Worm (Caenorhabditis elegans) whole organism, young adult: ENCODE measurements around the gene pdi-1.

Experiments
- B0035.1 ChIP-seq: sonication (generic microtip); optimal IDR thresholded peaks from 2 replicates; lab custom pipeline; 2016; ENCODE audit warnings: missing genetic modification characterization, mild to moderate bottlenecking, missing compliant biosample characterization, missing genotype, missing genetic modification reagents
- C17E4.6 ChIP-seq: fragments of 200-800 bp; sonication (Bioruptor generic); IDR thresholded peaks from 2 replicates; pipeline ENCODE4 v1.3.6; 2022; ENCODE audit warnings: missing genetic modification reagents, missing genetic modification characterization, missing compliant biosample characterization
- D2030.7 ChIP-seq: fragments of 200-800 bp; sonication (Bioruptor generic); IDR thresholded peaks from 2 replicates; pipeline ENCODE4 v1.3.6; 2022; ENCODE audit warnings: missing genetic modification reagents, missing genetic modification characterization, missing compliant biosample characterization
- F33H1.4 ChIP-seq: fragments of 200-800 bp; sonication (Bioruptor generic); IDR thresholded peaks from 2 replicates; pipeline ENCODE4 v1.3.6; 2022; ENCODE audit warnings: missing genetic modification reagents, missing genetic modification characterization, missing compliant biosample characterization
- F37B4.10 ChIP-seq: fragments of 200-800 bp; sonication (Bioruptor generic); IDR thresholded peaks from 2 replicates; pipeline ENCODE4 v1.3.6; 2022; ENCODE audit warnings: missing genetic modification characterization, missing compliant biosample characterization
- F39B2.1 ChIP-seq: fragments of 200-800 bp; sonication (Bioruptor generic); IDR thresholded peaks from 2 replicates; pipeline ENCODE4 v1.3.6; 2022; ENCODE audit warnings: missing genetic modification reagents, missing genetic modification characterization, missing compliant biosample characterization
- F49E8.2 ChIP-seq: sonication (generic microtip); optimal IDR thresholded peaks from 3 replicates; lab custom pipeline; 2017; ENCODE audit warnings: missing genetic modification characterization, mild to moderate bottlenecking, missing compliant biosample characterization, antibody characterized with exemption, moderate library complexity; ENCODE audit not compliant: insufficient read depth
- F55B11.4 ChIP-seq: sonication (generic microtip); optimal IDR thresholded peaks from 2 replicates; lab custom pipeline; 2016; ENCODE audit warnings: missing compliant biosample characterization, missing genetic modification characterization, borderline replicate concordance; ENCODE audit not compliant: insufficient read depth
- Y53F4B.3 ChIP-seq: fragments of 200-800 bp; sonication (Bioruptor generic); IDR thresholded peaks from 2 replicates; pipeline ENCODE4 v1.3.6; 2022; ENCODE audit warnings: missing genetic modification reagents, missing genetic modification characterization, missing compliant biosample characterization
- Y79H2A.3 ChIP-seq: fragments of 200-800 bp; sonication (Bioruptor generic); conservative IDR thresholded peaks from 2 replicates; pipeline ENCODE4 v1.3.6; 2022; ENCODE audit warnings: missing genetic modification reagents, missing genetic modification characterization, missing compliant biosample characterization
- ZK185.1 ChIP-seq: sonication (generic microtip); optimal IDR thresholded peaks from 2 replicates; lab custom pipeline; 2016; ENCODE audit warnings: mild to moderate bottlenecking, missing genetic modification characterization, missing compliant biosample characterization; ENCODE audit not compliant: poor library complexity, severe bottlenecking
- athp-1 ChIP-seq: sonication (generic microtip); optimal IDR thresholded peaks from 2 replicates; lab custom pipeline; 2017; ENCODE audit warnings: mild to moderate bottlenecking, missing genetic modification characterization, missing compliant biosample characterization
- attf-6 ChIP-seq: fragments of 200-800 bp; sonication (Bioruptor generic); IDR thresholded peaks from 2 replicates; pipeline ENCODE4 v1.3.6; 2022; ENCODE audit warnings: missing genetic modification reagents, missing genetic modification characterization, missing compliant biosample characterization
- ceh-79 ChIP-seq: sonication (generic microtip); optimal IDR thresholded peaks from 2 replicates; lab custom pipeline; 2017; ENCODE audit warnings: mild to moderate bottlenecking, missing genetic modification characterization, missing compliant biosample characterization
- chd-7 ChIP-seq: sonication (generic microtip); optimal IDR thresholded peaks from 2 replicates; lab custom pipeline; 2016; ENCODE audit warnings: mild to moderate bottlenecking, missing genetic modification characterization, moderate library complexity, missing compliant biosample characterization
- die-1 ChIP-seq: sonication (generic microtip); optimal IDR thresholded peaks from 2 replicates; lab custom pipeline; 2016; ENCODE audit warnings: missing genotype, mild to moderate bottlenecking, missing genetic modification characterization, missing compliant biosample characterization
- dox-1 ChIP-seq: fragments of 200-800 bp; sonication (Bioruptor generic); IDR thresholded peaks from 2 replicates; pipeline ENCODE4 v1.3.6; 2022; ENCODE audit warnings: missing genetic modification reagents, missing genetic modification characterization, missing compliant biosample characterization
- dpl-1 ChIP-seq: fragments of 150-350 bp; optimal IDR thresholded peaks from 2 replicates; lab custom pipeline; 2014; ENCODE audit warnings: missing biosample characterization, missing genetic modification reagents, missing genetic modification characterization
- efl-1 ChIP-seq: fragments of 150-350 bp; optimal IDR thresholded peaks from 2 replicates; lab custom pipeline; 2014; ENCODE audit warnings: missing biosample characterization, missing genetic modification reagents, missing genetic modification characterization
- egrh-3 ChIP-seq: fragments of 200-800 bp; sonication (Bioruptor generic); IDR thresholded peaks from 2 replicates; pipeline ENCODE4 v1.3.6; 2022; ENCODE audit warnings: missing genetic modification reagents, missing genetic modification characterization, missing compliant biosample characterization
- ets-4 ChIP-seq: fragments of 200-800 bp; sonication (Bioruptor generic); optimal IDR thresholded peaks from 2 replicates; lab custom pipeline; 2018; ENCODE audit warnings: mild to moderate bottlenecking, missing genetic modification characterization, missing compliant biosample characterization
- hlh-26 ChIP-seq: fragments of 200-800 bp; sonication (Bioruptor generic); conservative IDR thresholded peaks from 2 replicates; pipeline ENCODE4 v1.3.6; 2022; ENCODE audit warnings: missing genetic modification reagents, missing genetic modification characterization, missing compliant biosample characterization
- hmg-20 ChIP-seq: fragments of 200-800 bp; sonication (Bioruptor generic); IDR thresholded peaks from 2 replicates; pipeline ENCODE4 v1.3.6; 2022; ENCODE audit warnings: missing genetic modification reagents, missing genetic modification characterization, missing compliant biosample characterization
- lag-1 ChIP-seq: fragments of 200-800 bp; sonication (Bioruptor generic); IDR thresholded peaks from 2 replicates; pipeline ENCODE4 v1.3.6; 2022; ENCODE audit warnings: missing genetic modification reagents, missing genetic modification characterization, missing compliant biosample characterization
- mcd-1 ChIP-seq: fragments of 200-800 bp; sonication (Bioruptor generic); IDR thresholded peaks from 2 replicates; pipeline ENCODE4 v1.3.6; 2022; ENCODE audit warnings: missing genetic modification reagents, missing genetic modification characterization, missing compliant biosample characterization
- mxl-1 ChIP-seq: sonication (generic microtip); optimal IDR thresholded peaks from 2 replicates; lab custom pipeline; 2016; ENCODE audit warnings: missing genetic modification characterization, missing compliant biosample characterization
- nfya-1 ChIP-seq: sonication (generic microtip); optimal IDR thresholded peaks from 2 replicates; lab custom pipeline; 2017; ENCODE audit warnings: antibody characterized with exemption, missing compliant biosample characterization, missing genetic modification characterization, borderline replicate concordance; ENCODE audit not compliant: insufficient read depth
- nfyb-1 ChIP-seq: fragments of 200-800 bp; sonication (Bioruptor generic); IDR thresholded peaks from 2 replicates; pipeline ENCODE4 v1.3.6; 2022; ENCODE audit warnings: missing genetic modification reagents, missing genetic modification characterization, missing compliant biosample characterization
- pha-4 ChIP-seq: fragments of 150-350 bp; sonication (generic microtip); optimal IDR thresholded peaks from 2 replicates; lab custom pipeline; 2014; ENCODE audit warnings: missing biosample characterization, missing genetic modification reagents, missing genetic modification characterization
- rec-8 ChIP-seq, 2 experiments: sonication (generic microtip); optimal IDR thresholded peaks; 2 replicates each; lab custom pipeline; 2016; ENCODE audit warnings: mild to moderate bottlenecking in 2 of 2, missing genetic modification characterization in 2 of 2, missing genetic modification reagents in 2 of 2, missing genotype in 2 of 2, missing biosample characterization in 1 of 2, missing compliant biosample characterization in 1 of 2, moderate library complexity in 1 of 2
- snpc-3.4 ChIP-seq: sonication (generic microtip); optimal IDR thresholded peaks from 2 replicates; lab custom pipeline; 2017; ENCODE audit warnings: missing genetic modification characterization, mild to moderate bottlenecking, missing compliant biosample characterization, antibody characterized with exemption, moderate library complexity, missing genotype, missing genetic modification reagents
- tbp1 ChIP-seq: fragments of 200-800 bp; sonication (Bioruptor generic); optimal IDR thresholded peaks from 2 replicates; lab custom pipeline; 2018; ENCODE audit warnings: mild to moderate bottlenecking, missing genetic modification characterization, missing compliant biosample characterization
- unc-130 ChIP-seq: sonication (generic microtip); optimal IDR thresholded peaks from 2 replicates; lab custom pipeline; 2016; ENCODE audit warnings: missing genetic modification reagents, missing genetic modification characterization, missing compliant biosample characterization
- zfh-2 ChIP-seq: fragments of 200-800 bp; sonication (Bioruptor generic); conservative IDR thresholded peaks from 2 replicates; pipeline ENCODE4 v1.3.6; 2022; ENCODE audit warnings: missing genetic modification reagents, missing genetic modification characterization, missing compliant biosample characterization
- ztf-18 ChIP-seq: sonication (generic microtip); optimal IDR thresholded peaks from 2 replicates; lab custom pipeline; 2016; ENCODE audit warnings: missing genotype, mild to moderate bottlenecking, missing genetic modification characterization, missing compliant biosample characterization
- ztf-26 ChIP-seq: sonication (generic microtip); optimal IDR thresholded peaks from 2 replicates; lab custom pipeline; 2017; ENCODE audit warnings: missing genetic modification characterization, missing compliant biosample characterization
- ztf-6 ChIP-seq: fragments of 200-800 bp; sonication (Bioruptor generic); IDR thresholded peaks from 2 replicates; pipeline ENCODE4 v1.3.6; 2022; ENCODE audit warnings: missing genetic modification reagents, missing genetic modification characterization, missing compliant biosample characterization

pdi-1 gene

DNA sequence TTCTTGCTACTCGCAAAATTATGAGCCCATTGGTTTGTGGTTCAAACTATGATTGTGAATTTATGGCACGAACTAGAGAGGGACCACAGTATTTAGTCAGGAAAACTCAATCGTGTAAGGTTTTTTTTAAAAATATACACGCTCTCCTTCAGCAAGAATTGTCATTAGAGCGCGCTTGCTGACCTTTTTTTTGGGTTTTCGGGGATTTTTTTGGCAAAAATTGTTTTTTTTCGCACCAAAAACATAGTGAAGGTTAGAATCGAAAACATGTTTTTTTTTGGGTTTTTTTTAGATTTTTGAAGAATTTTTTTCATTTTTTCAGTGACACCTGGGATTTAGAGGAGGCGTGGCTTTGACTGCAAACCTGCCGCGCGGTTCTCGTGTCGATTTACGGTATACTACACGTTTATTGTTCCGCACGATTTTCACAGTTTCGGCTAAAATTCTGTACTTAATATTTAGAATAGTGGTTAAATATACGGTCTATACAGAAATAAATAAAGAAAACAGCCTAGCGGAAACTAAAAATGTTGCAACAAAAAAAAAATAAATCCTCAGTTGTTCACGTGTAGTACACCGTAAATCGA, 14.9 kb upstream of the pdi-1 start:
- TF ChIP-seq F55B11.4 (no peak), mcd-1 (GFP tag; lab: Robert Waterston, UW) (peak; percentile 51; the same call in 1 of the 2 replicates), chd-7 (tag; lab: Kevin White, UChicago) (no peak), dpl-1 (GFP tag; lab: Kevin White, UChicago) (no peak), die-1 (tag; lab: Kevin White, UChicago) (no peak), nfya-1 (tag; lab: Kevin White, UChicago) (no peak), snpc-3.4 (tag; lab: Kevin White, UChicago) (no peak)

DNA sequence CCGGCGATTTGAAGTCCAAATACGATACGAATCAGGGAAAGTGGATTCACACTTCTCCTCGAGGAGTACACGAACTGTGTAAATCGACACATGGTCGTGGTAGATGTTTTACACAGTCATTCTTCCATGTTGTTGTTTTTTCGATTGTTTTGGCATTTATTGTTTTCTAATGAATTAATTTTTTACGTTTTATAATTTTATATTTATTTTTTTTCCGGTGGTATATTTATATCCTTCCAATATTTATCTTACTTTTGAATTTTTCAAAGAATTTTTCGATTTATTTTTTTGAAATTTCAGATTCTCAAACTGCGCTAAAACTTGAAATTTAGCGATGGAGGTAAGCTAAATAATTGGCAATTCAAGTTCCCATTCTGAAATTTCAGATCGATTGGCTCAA, 11.9 kb upstream of the pdi-1 start, which contains the start of gene nrde-1:
nrde-1 (plus strand) TSS at position 301 of the 400 bp plus-strand sequence.
- no peak for TF ChIP-seq F37B4.10 (GFP tag; lab: Robert Waterston, UW)
- TF ChIP-seq C17E4.6 (GFP tag; lab: Robert Waterston, UW), result no peak
- no peak for TF ChIP-seq unc-130 (GFP tag; lab: Kevin White, UChicago)
- TF ChIP-seq ztf-6, result no peak
- TF ChIP-seq ztf-26 (tag; lab: Kevin White, UChicago), result no peak
- TF ChIP-seq hlh-26 (GFP tag; lab: Robert Waterston, UW), result no peak
- TF ChIP-seq egrh-3, result no peak
- TF ChIP-seq pha-4 (tag; lab: Kevin White, UChicago), result no peak
- no peak for TF ChIP-seq Y53F4B.3 (GFP tag; lab: Robert Waterston, UW)
- TF ChIP-seq rec-8 (tag; optimal IDR thresholded peaks at IDR 0.05; lab: Kevin White, UChicago), result no peak
- TF ChIP-seq F39B2.1 (GFP tag; lab: Robert Waterston, UW), result no peak
- no peak for TF ChIP-seq hmg-20 (GFP tag; lab: Robert Waterston, UW)
- TF ChIP-seq F33H1.4 (GFP tag; lab: Robert Waterston, UW), result no peak
- no peak for TF ChIP-seq mxl-1 (tag; lab: Kevin White, UChicago)
- no peak for TF ChIP-seq ZK185.1 (tag; lab: Kevin White, UChicago)
- TF ChIP-seq, all 124 proteins: peak for 0

DNA sequence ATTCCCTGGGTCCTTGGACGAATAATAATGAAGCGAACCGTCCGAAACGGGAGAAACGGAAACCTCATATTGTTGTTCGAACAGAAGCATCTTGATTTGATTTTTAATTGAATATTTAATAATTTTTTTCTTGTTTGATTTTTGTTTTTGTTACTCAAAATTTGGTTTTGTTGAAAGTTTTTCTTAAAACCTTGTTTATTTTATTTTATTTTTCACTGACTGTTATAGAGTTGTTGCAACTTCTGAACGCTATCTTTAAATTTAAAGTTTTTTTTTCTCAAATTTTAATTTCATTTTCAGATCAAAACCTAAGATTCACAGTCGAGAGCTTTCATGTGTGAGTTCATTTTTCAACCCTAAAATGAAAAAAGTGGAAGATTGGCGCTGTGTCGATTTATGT, 7.8 kb upstream of the pdi-1 start, which contains the start of gene alkb-8:
alkb-8 (plus strand) TSS at position 301 of the 400 bp plus-strand sequence.
- TF ChIP-seq D2030.7 (GFP tag; lab: Robert Waterston, UW), result 0 out of 2 replicates have a peak, but pooled peaks have one; percentile 13
- TF ChIP-seq C17E4.6 (GFP tag; lab: Robert Waterston, UW), result no peak
- no peak for TF ChIP-seq efl-1 (GFP tag; lab: Kevin White, UChicago)
- TF ChIP-seq lag-1, result no peak

DNA sequence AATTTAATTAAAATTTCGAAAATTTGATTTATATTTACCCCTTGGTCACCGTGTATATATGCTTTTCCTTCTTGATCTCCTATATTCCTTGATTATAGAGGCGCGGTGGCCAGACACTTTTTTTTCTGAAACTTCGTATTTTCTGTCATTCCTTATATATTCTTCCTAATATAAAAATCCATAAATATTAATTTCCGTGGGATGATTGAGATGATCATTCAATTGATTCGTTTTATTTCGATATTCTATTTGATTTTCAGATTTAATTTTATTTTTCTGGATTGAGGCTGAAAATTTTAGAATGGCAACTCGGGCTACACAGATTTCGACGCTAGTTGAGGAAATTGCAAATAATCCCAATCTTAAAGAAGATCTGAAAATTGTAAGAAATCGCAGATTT, 5.3 kb upstream of the pdi-1 start, which contains the start of gene dph-1:
dph-1 (plus strand) TSS at position 301 of the 400 bp plus-strand sequence.
- TF ChIP-seq F49E8.2 (tag; lab: Kevin White, UChicago) (no peak), snpc-3.4 (tag; lab: Kevin White, UChicago) (no peak), B0035.1 (no peak), ztf-18 (no peak), F37B4.10 (GFP tag; lab: Robert Waterston, UW) (no peak), tbp1 (GFP tag; lab: Kevin White, UChicago) (no peak), zfh-2 (GFP tag; lab: Robert Waterston, UW) (no peak), attf-6 (GFP tag; lab: Robert Waterston, UW) (no peak), mcd-1 (GFP tag; lab: Robert Waterston, UW) (no peak), ets-4 (GFP tag; lab: Kevin White, UChicago) (no peak), Y79H2A.3 (GFP tag; lab: Robert Waterston, UW) (no peak), dox-1 (GFP tag; lab: Robert Waterston, UW) (no peak), ceh-79 (tag; lab: Kevin White, UChicago) (no peak), nfyb-1 (GFP tag; lab: Robert Waterston, UW) (no peak), athp-1 (tag; lab: Kevin White, UChicago) (no peak)
